Fruit fly (Drosophila melanogaster) whole organism, embryonic: ENCODE results near the gene CAHbeta.

Experiments used
- BEAF-32 ChIP-seq: fragments of 200-800 bp; sonication (Bioruptor generic); optimal IDR thresholded peaks from 3 replicates; lab custom pipeline; 2017; ENCODE audit warnings: missing biosample characterization, missing genetic modification characterization, mild to moderate bottlenecking, moderate library complexity, missing genetic modification reagents
- CG10274 ChIP-seq: fragments of 200-800 bp; sonication (Bioruptor generic); optimal IDR thresholded peaks from 3 replicates; lab custom pipeline; 2017; ENCODE audit warnings: missing biosample characterization, mild to moderate bottlenecking, missing genetic modification characterization
- CG10366 ChIP-seq: fragments of 200-800 bp; sonication (Bioruptor generic); IDR thresholded peaks from 2 replicates; pipeline ENCODE4 v1.3.6; 2022; ENCODE audit warnings: missing biosample characterization, missing genetic modification characterization
- CG10979 ChIP-seq: fragments of 200-800 bp; sonication (Bioruptor generic); optimal IDR thresholded peaks from 2 replicates; lab custom pipeline; 2018; ENCODE audit warnings: missing biosample characterization, mild to moderate bottlenecking, missing genetic modification characterization, moderate library complexity
- CG14710 ChIP-seq: fragments of 200-800 bp; sonication (Bioruptor generic); optimal IDR thresholded peaks from 3 replicates; lab custom pipeline; 2019; ENCODE audit warnings: missing biosample characterization, mild to moderate bottlenecking, missing genetic modification characterization, moderate library complexity
- CG15011 ChIP-seq: fragments of 200-800 bp; sonication (Bioruptor generic); optimal IDR thresholded peaks from 3 replicates; lab custom pipeline; 2018; ENCODE audit warnings: missing biosample characterization, mild to moderate bottlenecking, missing genetic modification characterization
- CG15514 ChIP-seq: fragments of 200-800 bp; sonication (Bioruptor generic); optimal IDR thresholded peaks from 3 replicates; lab custom pipeline; 2017; ENCODE audit warnings: missing biosample characterization, missing genetic modification characterization, mild to moderate bottlenecking, moderate library complexity, missing genetic modification reagents
- CG16779 ChIP-seq: fragments of 200-800 bp; sonication (Bioruptor generic); IDR thresholded peaks from 2 replicates; pipeline ENCODE4 v1.3.6; 2022; ENCODE audit warnings: missing biosample characterization, missing genetic modification characterization
- CG17186 ChIP-seq: fragments of 200-800 bp; sonication (Bioruptor generic); optimal IDR thresholded peaks from 3 replicates; lab custom pipeline; 2017; ENCODE audit warnings: missing biosample characterization, missing genetic modification reagents, missing genetic modification characterization
- CG17361 ChIP-seq: fragments of 200-800 bp; sonication (Bioruptor generic); IDR thresholded peaks from 3 replicates; pipeline ENCODE4 v1.3.6; 2022; ENCODE audit warnings: missing biosample characterization, missing genetic modification characterization
- CG2712 ChIP-seq: fragments of 200-800 bp; optimal IDR thresholded peaks from 3 replicates; lab custom pipeline; 2019; ENCODE audit warnings: missing biosample characterization, mild to moderate bottlenecking, missing genetic modification characterization, moderate library complexity
- CG30403 ChIP-seq: fragments of 200-800 bp; sonication (Bioruptor generic); optimal IDR thresholded peaks from 3 replicates; lab custom pipeline; 2016; ENCODE audit warnings: missing biosample characterization, missing genetic modification characterization
- CG31441 ChIP-seq: fragments of 200-800 bp; sonication (Bioruptor generic); IDR thresholded peaks from 2 replicates; pipeline ENCODE4 v1.3.6; 2022; ENCODE audit warnings: missing biosample characterization, missing genetic modification characterization
- CG4730 ChIP-seq: fragments of 200-800 bp; sonication (Bioruptor generic); IDR thresholded peaks from 2 replicates; pipeline ENCODE4 v1.3.6; 2022; ENCODE audit warnings: missing biosample characterization, missing genetic modification characterization
- CTCF ChIP-seq: fragments of 200-800 bp; sonication (Bioruptor generic); optimal IDR thresholded peaks from 2 replicates; lab custom pipeline; 2017; ENCODE audit warnings: missing biosample characterization, mild to moderate bottlenecking, missing genetic modification characterization, moderate library complexity
- CoRest ChIP-seq: fragments of 200-800 bp; sonication (Bioruptor generic); optimal IDR thresholded peaks from 3 replicates; lab custom pipeline; 2018; ENCODE audit warnings: missing biosample characterization, mild to moderate bottlenecking, missing genetic modification characterization, moderate library complexity
- Dek ChIP-seq: fragments of 200-800 bp; sonication (Bioruptor generic); optimal IDR thresholded peaks from 3 replicates; lab custom pipeline; 2019; ENCODE audit warnings: missing biosample characterization, mild to moderate bottlenecking, missing genetic modification characterization, moderate library complexity
- Dp ChIP-seq: fragments of 200-800 bp; sonication (Bioruptor generic); optimal IDR thresholded peaks from 2 replicates; lab custom pipeline; 2018; ENCODE audit warnings: missing biosample characterization, mild to moderate bottlenecking, missing genetic modification characterization, moderate library complexity
- E2f2 ChIP-seq: fragments of 200-800 bp; sonication (Bioruptor generic); IDR thresholded peaks from 2 replicates; pipeline ENCODE4 v1.3.6; 2022; ENCODE audit warnings: missing biosample characterization, missing genetic modification characterization
- Ets97D ChIP-seq: fragments of 200-800 bp; sonication (Bioruptor generic); optimal IDR thresholded peaks from 3 replicates; lab custom pipeline; 2016; ENCODE audit warnings: missing biosample characterization, missing genetic modification characterization
- H15 ChIP-seq: fragments of 200-800 bp; sonication (Bioruptor generic); IDR thresholded peaks from 3 replicates; pipeline ENCODE4 v1.3.6; 2022; ENCODE audit warnings: missing biosample characterization, missing genetic modification characterization
- Hmr ChIP-seq: fragments of 200-800 bp; sonication (Bioruptor generic); optimal IDR thresholded peaks from 3 replicates; lab custom pipeline; 2017; ENCODE audit warnings: mild to moderate bottlenecking, missing biosample characterization, missing genetic modification reagents, missing genetic modification characterization
- Hr39 ChIP-seq: fragments of >200 bp; optimal IDR thresholded peaks from 2 replicates; lab custom pipeline; 2017
- MBD-R2 ChIP-seq: fragments of 200-800 bp; sonication (Bioruptor generic); IDR thresholded peaks from 2 replicates; pipeline ENCODE4 v1.3.6; 2022; ENCODE audit warnings: missing biosample characterization, missing genetic modification characterization
- MESR4 ChIP-seq: fragments of 200-800 bp; sonication (Bioruptor generic); optimal IDR thresholded peaks from 2 replicates; lab custom pipeline; 2018; ENCODE audit warnings: missing biosample characterization, mild to moderate bottlenecking, missing genetic modification characterization, moderate library complexity
- Myb ChIP-seq: fragments of 200-800 bp; sonication (Bioruptor generic); optimal IDR thresholded peaks from 2 replicates; lab custom pipeline; 2016; ENCODE audit warnings: missing biosample characterization, missing genetic modification characterization
- NC2α ChIP-seq: fragments of 200-800 bp; sonication (Bioruptor generic); optimal IDR thresholded peaks from 2 replicates; lab custom pipeline; 2016; ENCODE audit warnings: missing biosample characterization, missing genetic modification characterization
- Pdp1 ChIP-seq, 2 experiments: fragments of 200-800 bp; sonication (Bioruptor generic); optimal IDR thresholded peaks; 3 replicates each; lab custom pipeline; 2016; ENCODE audit warnings: missing biosample characterization in 2 of 2, missing genetic modification characterization in 2 of 2, mild to moderate bottlenecking in 1 of 2, moderate library complexity in 1 of 2
- Ptx1 ChIP-seq: fragments of 200-800 bp; sonication (Bioruptor generic); IDR thresholded peaks from 2 replicates; pipeline ENCODE4 v1.3.6; 2022; ENCODE audit warnings: missing biosample characterization, missing genetic modification characterization
- Scr ChIP-seq: fragments of 200-800 bp; sonication (Bioruptor generic); IDR thresholded peaks from 2 replicates; pipeline ENCODE4 v1.3.6; 2022; ENCODE audit warnings: missing biosample characterization, missing genetic modification characterization; ENCODE audit not compliant: partially characterized antibody
- Spps ChIP-seq: fragments of 200-800 bp; sonication (Bioruptor generic); optimal IDR thresholded peaks from 2 replicates; lab custom pipeline; 2018; ENCODE audit warnings: missing biosample characterization, mild to moderate bottlenecking, missing genetic modification characterization
- Sry-β ChIP-seq: fragments of 200-800 bp; sonication (Bioruptor generic); optimal IDR thresholded peaks from 2 replicates; lab custom pipeline; 2018; ENCODE audit warnings: missing biosample characterization, mild to moderate bottlenecking, missing genetic modification characterization, moderate library complexity
- Vsx1 ChIP-seq: fragments of 200-800 bp; sonication (Bioruptor generic); optimal IDR thresholded peaks from 2 replicates; lab custom pipeline; 2017; ENCODE audit warnings: missing biosample characterization, mild to moderate bottlenecking, missing genetic modification characterization, missing genetic modification reagents
- cad ChIP-seq: fragments of >200 bp; optimal IDR thresholded peaks from 2 replicates; lab custom pipeline; 2017; ENCODE audit warnings: missing biosample characterization, missing genetic modification characterization
- corto ChIP-seq: fragments of 200-800 bp; sonication (Bioruptor generic); optimal IDR thresholded peaks from 2 replicates; lab custom pipeline; 2016; ENCODE audit warnings: missing biosample characterization, mild to moderate bottlenecking, missing genetic modification characterization, moderate library complexity
- esg ChIP-seq: fragments of 200-800 bp; sonication (Bioruptor generic); conservative IDR thresholded peaks from 2 replicates; pipeline ENCODE4 v1.3.6; 2022; ENCODE audit warnings: missing biosample characterization, missing genetic modification characterization
- gt ChIP-seq: fragments of 200-800 bp; sonication (Bioruptor generic); IDR thresholded peaks from 2 replicates; pipeline ENCODE4 v1.3.6; 2022; ENCODE audit warnings: missing biosample characterization, missing genetic modification characterization
- hb ChIP-seq: fragments of 200-800 bp; sonication (Bioruptor generic); IDR thresholded peaks from 3 replicates; pipeline ENCODE4 v1.3.6; 2022; ENCODE audit warnings: missing biosample characterization, missing genetic modification characterization; ENCODE audit not compliant: partially characterized antibody
- ind ChIP-seq: fragments of 200-800 bp; sonication (Bioruptor generic); optimal IDR thresholded peaks from 3 replicates; lab custom pipeline; 2016; ENCODE audit warnings: missing biosample characterization, missing genetic modification characterization
- mirr ChIP-seq: fragments of 200-800 bp; sonication (Bioruptor generic); optimal IDR thresholded peaks from 3 replicates; lab custom pipeline; 2018; ENCODE audit warnings: missing biosample characterization, mild to moderate bottlenecking, missing genetic modification characterization
- nom ChIP-seq: fragments of 200-800 bp; sonication (Bioruptor generic); optimal IDR thresholded peaks from 2 replicates; lab custom pipeline; 2017; ENCODE audit warnings: missing biosample characterization, missing genetic modification characterization, mild to moderate bottlenecking, moderate library complexity, missing genetic modification reagents
- phol ChIP-seq: fragments of 200-800 bp; sonication (Bioruptor generic); optimal IDR thresholded peaks from 3 replicates; lab custom pipeline; 2018; ENCODE audit warnings: missing biosample characterization, mild to moderate bottlenecking, missing genetic modification characterization, moderate library complexity
- pzg ChIP-seq: fragments of 200-800 bp; sonication (Bioruptor generic); optimal IDR thresholded peaks from 3 replicates; lab custom pipeline; 2018; ENCODE audit warnings: missing biosample characterization, mild to moderate bottlenecking, missing genetic modification characterization, moderate library complexity
- sd ChIP-seq: fragments of 200-800 bp; sonication (Bioruptor generic); optimal IDR thresholded peaks from 3 replicates; lab custom pipeline; 2018; ENCODE audit warnings: missing biosample characterization, mild to moderate bottlenecking, missing genetic modification characterization, moderate library complexity
- sim ChIP-seq: fragments of 200-800 bp; sonication (Bioruptor generic); IDR thresholded peaks from 2 replicates; pipeline ENCODE4 v1.3.6; 2022; ENCODE audit warnings: missing biosample characterization, missing genetic modification characterization
- stwl ChIP-seq: fragments of 200-800 bp; sonication (Bioruptor generic); optimal IDR thresholded peaks from 3 replicates; lab custom pipeline; 2018; ENCODE audit warnings: missing biosample characterization, mild to moderate bottlenecking, missing genetic modification characterization, moderate library complexity
- sug ChIP-seq: fragments of 200-800 bp; optimal IDR thresholded peaks from 2 replicates; lab custom pipeline; 2019; ENCODE audit warnings: missing biosample characterization, mild to moderate bottlenecking, missing genetic modification characterization, moderate library complexity
- toy ChIP-seq: fragments of 200-800 bp; sonication (Bioruptor generic); IDR thresholded peaks from 2 replicates; pipeline ENCODE4 v1.3.6; 2022; ENCODE audit warnings: missing biosample characterization, missing genetic modification characterization
- trem ChIP-seq: fragments of 200-800 bp; optimal IDR thresholded peaks from 3 replicates; lab custom pipeline; 2019; ENCODE audit warnings: missing biosample characterization, mild to moderate bottlenecking, missing genetic modification characterization, moderate library complexity
- vfl ChIP-seq: fragments of 200-800 bp; sonication (Bioruptor generic); optimal IDR thresholded peaks from 2 replicates; lab custom pipeline; 2016; ENCODE audit warnings: missing biosample characterization, missing genetic modification characterization

Gene CAHbeta

dm6 chr3R:9006129-9006528, 25.5 kb downstream of the CAHbeta start, which contains the start of the genes Prosbeta3 and Iru (continued):
- no peak for TF ChIP-seq CG30403 (GFP tag; lab: Kevin White, UChicago)
- no peak for TF ChIP-seq CG10366
- TF ChIP-seq phol (tag; lab: Kevin White, UChicago): peak; percentile 56
- no peak for TF ChIP-seq CG17361
- no peak for TF ChIP-seq sim (GFP tag; lab: Robert Waterston, UW)
- no peak for TF ChIP-seq vfl (GFP tag; lab: Kevin White, UChicago)
- TF ChIP-seq Ets97D (GFP tag; lab: Kevin White, UChicago): peak; percentile 45
- no peak for TF ChIP-seq cad (GFP tag; lab: Kevin White, UChicago)
- TF ChIP-seq sug (tag; lab: Kevin White, UChicago): peak; percentile 35
- no peak for TF ChIP-seq Spps (tag; lab: Kevin White, UChicago)
- no peak for TF ChIP-seq CG17186 (GFP tag; lab: Kevin White, UChicago)
- TF ChIP-seq CG4730 (GFP tag; lab: Robert Waterston, UW): no peak
- no peak for TF ChIP-seq corto (GFP tag; lab: Kevin White, UChicago)
- TF ChIP-seq mirr (GFP tag; lab: Kevin White, UChicago): no peak
- TF ChIP-seq Myb (GFP tag; lab: Kevin White, UChicago): peak; percentile 51
- no peak for TF ChIP-seq Hmr (GFP tag; lab: Kevin White, UChicago)
- 0 out of 2 replicates have a peak, but pooled peaks have one; percentile 7 for TF ChIP-seq Scr (GFP tag; lab: Robert Waterston, UW)
- peak; percentile 68 for TF ChIP-seq CG14710 (tag; lab: Kevin White, UChicago)
- no peak for TF ChIP-seq ind (GFP tag; lab: Kevin White, UChicago)
- no peak for TF ChIP-seq hb (GFP tag; lab: Robert Waterston, UW)
- no peak for TF ChIP-seq Sry-β (GFP tag; lab: Kevin White, UChicago)
- TF ChIP-seq CG2712 (tag; lab: Kevin White, UChicago): peak; percentile 20
- TF ChIP-seq Vsx1 (GFP tag; lab: Kevin White, UChicago): no peak
- TF ChIP-seq CG15011 (GFP tag; lab: Kevin White, UChicago): no peak
- TF ChIP-seq Pdp1 (GFP tag; optimal IDR thresholded peaks at IDR 0.05; lab: Kevin White, UChicago): peak in 1 of 2 experiments; percentile 45
- no peak for TF ChIP-seq toy
- no peak for TF ChIP-seq CG10979 (tag; lab: Kevin White, UChicago)
- TF ChIP-seq esg (GFP tag; lab: Robert Waterston, UW): no peak
- TF ChIP-seq Hr39: no peak
- no peak for TF ChIP-seq gt (GFP tag; lab: Robert Waterston, UW)

dm6 chr3R:9007258-9007657, 26.6 kb downstream of the CAHbeta start:
- no peak for TF ChIP-seq CG31441

DNA sequence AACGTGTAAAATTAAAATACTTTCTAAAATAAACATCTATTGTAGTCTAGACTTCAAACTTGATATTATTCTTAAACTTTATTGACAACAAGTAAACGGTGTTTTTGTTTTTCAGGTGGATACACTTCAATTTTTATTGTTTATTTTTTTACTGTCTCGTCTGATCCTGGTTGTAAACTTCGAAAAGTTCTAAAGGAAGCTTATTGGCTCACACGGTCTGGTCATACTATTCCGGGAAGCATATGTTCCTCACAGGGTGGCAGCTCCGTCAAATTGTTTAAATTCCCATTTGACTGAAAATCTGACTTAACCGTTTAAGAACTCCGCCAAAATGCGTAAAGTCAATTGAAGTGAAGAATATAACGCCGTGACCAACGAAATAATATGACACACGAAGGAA, 27.5 kb downstream of the CAHbeta start, which contains the start of gene CG11983:
Gene CG11983 (plus strand): TSS at position 120 of the 400 bp plus-strand sequence.
- peak; percentile 29 for TF ChIP-seq Dek (tag; lab: Kevin White, UChicago)
- TF ChIP-seq NC2α: no peak
- peak; percentile 70 for TF ChIP-seq sd
- TF ChIP-seq CG15514: peak; percentile 79
- TF ChIP-seq MBD-R2 (GFP tag; lab: Robert Waterston, UW): peak; percentile 61
- peak; percentile 73 for TF ChIP-seq Ets97D (GFP tag; lab: Kevin White, UChicago)
- TF ChIP-seq H15 (GFP tag; lab: Robert Waterston, UW): no peak
- TF ChIP-seq pzg (GFP tag; lab: Kevin White, UChicago): peak; percentile 83
- TF ChIP-seq nom (GFP tag; lab: Kevin White, UChicago): peak; percentile 44
- peak; percentile 48 for TF ChIP-seq CoRest (tag; lab: Kevin White, UChicago)
- TF ChIP-seq stwl (tag; lab: Kevin White, UChicago): peak; percentile 41
- no peak for TF ChIP-seq CG16779
- peak; percentile 55 for TF ChIP-seq CTCF (GFP tag; lab: Kevin White, UChicago)
- peak; percentile 82 for TF ChIP-seq Dp (GFP tag; lab: Kevin White, UChicago)
- TF ChIP-seq Ptx1 (GFP tag; lab: Robert Waterston, UW): no peak
- TF ChIP-seq BEAF-32 (GFP tag; lab: Kevin White, UChicago): peak; percentile 30
- TF ChIP-seq CG10274 (GFP tag; lab: Kevin White, UChicago): no peak
- peak; percentile 73 for TF ChIP-seq trem (tag; lab: Kevin White, UChicago)
- peak; percentile 18 for TF ChIP-seq MESR4 (GFP tag; lab: Kevin White, UChicago)
- peak; percentile 81 for TF ChIP-seq E2f2 (GFP tag; lab: Robert Waterston, UW)
